Worm (Caenorhabditis elegans): ENCODE measurements around the gene Y37D8A.3.

DNA sequence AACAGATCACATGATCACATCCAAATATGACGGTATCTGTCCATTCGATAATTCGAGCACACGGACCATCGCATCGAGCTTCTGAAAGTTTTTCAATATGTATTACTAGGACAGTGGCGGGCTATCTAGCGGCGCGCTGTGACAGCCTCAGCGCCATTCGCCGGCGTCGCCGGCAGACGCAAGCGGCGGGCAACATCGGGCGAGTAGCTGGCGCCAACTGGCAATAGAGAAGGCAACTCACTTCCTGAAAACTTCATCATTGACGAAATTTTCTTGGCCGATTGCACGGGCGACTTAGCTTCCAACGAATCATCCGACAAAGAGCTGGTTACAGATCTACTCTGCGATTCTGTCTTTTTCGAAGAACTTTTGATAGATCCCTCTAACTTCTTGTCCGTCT, 40.9 kb upstream of the Y37D8A.3 start:
- TF ChIP-seq tbx-37 (GFP tag; conservative IDR thresholded peaks at IDR 0.05) (no peak), sea-1 (GFP tag; conservative IDR thresholded peaks at IDR 0.05) (no peak), ceh-13 (GFP tag; optimal IDR thresholded peaks at IDR 0.05) (no peak)

Measured in whole organism, early embryonic.